Worm (Caenorhabditis elegans): ENCODE measurements around the gene C03A7.13.

ce11 chrV:5203643-5204042, 11.3 kb upstream of the C03A7.13 start:
- TF ChIP-seq ama-1 (optimal IDR thresholded peaks at IDR 0.05): no peak
- no peak for TF ChIP-seq sea-1 (GFP tag; conservative IDR thresholded peaks at IDR 0.05)
- TF ChIP-seq hnd-1 (tag; optimal IDR thresholded peaks at IDR 0.05): no peak
- TF ChIP-seq ceh-36 (tag; optimal IDR thresholded peaks at IDR 0.05): no peak
- no peak for TF ChIP-seq hmg-4 (GFP tag; optimal IDR thresholded peaks at IDR 0.05)
- no peak for TF ChIP-seq tbx-37 (GFP tag; conservative IDR thresholded peaks at IDR 0.05)
- TF ChIP-seq flt-1 (GFP tag; IDR thresholded peaks at IDR 0.05): no peak
- TF ChIP-seq pes-1 (GFP tag; IDR thresholded peaks at IDR 0.05): no peak
- TF ChIP-seq aly-1 (tag; optimal IDR thresholded peaks at IDR 0.05): no peak
- TF ChIP-seq tbx-11 (GFP tag; IDR thresholded peaks at IDR 0.05): no peak
- no peak for TF ChIP-seq scrt-1 (GFP tag; IDR thresholded peaks at IDR 0.05)

All from whole organism, early embryonic.